Worm (Caenorhabditis elegans) whole organism, L4/young adult: ENCODE data around the gene Y50E8A.6.

Experiments used
- W03F9.2 ChIP-seq: fragments of 150-350 bp; optimal IDR thresholded peaks from 2 replicates; lab custom pipeline; 2014; ENCODE audit warnings: missing biosample characterization, missing genetic modification characterization
- him-1 ChIP-seq: sonication (generic microtip); optimal IDR thresholded peaks from 2 replicates; lab custom pipeline; 2016; ENCODE audit warnings: missing genotype, missing genetic modification reagents, missing genetic modification characterization, missing compliant biosample characterization

ce11 chrV:14712316-14712715 is 28.8 kb downstream of the Y50E8A.6 start, which contains the start of gene R08A2.5:
- TF ChIP-seq him-1 (tag; lab: Kevin White, UChicago) (no peak), W03F9.2 (no peak)
